Worm (Caenorhabditis elegans) whole organism, L4 larva: Measurements from ENCODE around the gene F16G10.1.
A peak's percentile ranks its signal among the peaks of the same experiment; 100 is the strongest.

Source experiments
- R02D3.7 ChIP-seq: fragments of 150-350 bp; sonication (generic microtip); optimal IDR thresholded peaks from 3 replicates; lab custom pipeline; 2014; ENCODE audit warnings: missing biosample characterization, missing genetic modification characterization
- Y5F2A.4 ChIP-seq: fragments of 200-800 bp; sonication (Bioruptor generic); optimal IDR thresholded peaks from 2 replicates; lab custom pipeline; 2018; ENCODE audit warnings: mild to moderate bottlenecking, missing genetic modification characterization, missing compliant biosample characterization
- ZK337.2 ChIP-seq: fragments of 200-800 bp; sonication (Bioruptor generic); IDR thresholded peaks from 2 replicates; pipeline ENCODE4 v1.3.6; 2022; ENCODE audit warnings: missing genetic modification reagents, missing genetic modification characterization, missing compliant biosample characterization
- aha-1 ChIP-seq: fragments of 150-350 bp; peaks from one replicate; lab custom pipeline; 2014; ENCODE audit warnings: missing biosample characterization, missing genetic modification characterization
- arid-1 ChIP-seq: fragments of 200-800 bp; sonication (Bioruptor generic); conservative IDR thresholded peaks from 2 replicates; pipeline ENCODE4 v1.3.6; 2022; ENCODE audit warnings: missing genetic modification reagents, missing genetic modification characterization, missing compliant biosample characterization
- ceh-28 ChIP-seq: fragments of 150-350 bp; optimal IDR thresholded peaks from 2 replicates; lab custom pipeline; 2014; ENCODE audit warnings: missing biosample characterization, missing genetic modification reagents, missing genetic modification characterization
- ceh-62 ChIP-seq: sonication (generic microtip); optimal IDR thresholded peaks from 2 replicates; lab custom pipeline; 2017; ENCODE audit warnings: missing biosample characterization, missing genetic modification characterization
- daf-16 ChIP-seq, 3 experiments: sonication (generic microtip); optimal IDR thresholded peaks; 2 replicates each; lab custom pipeline; 2016 to 2017; ENCODE audit warnings: missing genetic modification characterization in 3 of 3, missing genetic modification reagents in 3 of 3, mild to moderate bottlenecking in 2 of 3, missing compliant biosample characterization in 2 of 3, missing biosample characterization in 1 of 3, moderate library complexity in 1 of 3
- dve-1 ChIP-seq: sonication (generic microtip); optimal IDR thresholded peaks from 2 replicates; lab custom pipeline; 2017; ENCODE audit warnings: antibody characterized with exemption, mild to moderate bottlenecking, missing genetic modification characterization, missing compliant biosample characterization; ENCODE audit not compliant: insufficient read depth
- egl-27 ChIP-seq: sonication (generic microtip); optimal IDR thresholded peaks from 3 replicates; lab custom pipeline; 2017; ENCODE audit warnings: missing biosample characterization, missing genetic modification reagents, missing genetic modification characterization
- hlh-11 ChIP-seq: fragments of 200-800 bp; sonication (Bioruptor generic); optimal IDR thresholded peaks from 2 replicates; lab custom pipeline; 2018; ENCODE audit warnings: mild to moderate bottlenecking, missing genetic modification characterization, missing compliant biosample characterization
- hlh-30 ChIP-seq: sonication (generic microtip); optimal IDR thresholded peaks from 2 replicates; lab custom pipeline; 2017; ENCODE audit warnings: antibody characterized with exemption, mild to moderate bottlenecking, missing genetic modification characterization, missing compliant biosample characterization; ENCODE audit not compliant: insufficient read depth
- lim-7 ChIP-seq: fragments of 200-800 bp; sonication (Bioruptor generic); IDR thresholded peaks from 2 replicates; pipeline ENCODE4 v1.3.6; 2022; ENCODE audit warnings: missing genetic modification characterization, missing compliant biosample characterization
- lin-29 ChIP-seq: fragments of 200-800 bp; sonication (Bioruptor generic); IDR thresholded peaks from 2 replicates; pipeline ENCODE4 v1.3.6; 2022; ENCODE audit warnings: missing genetic modification reagents, missing genetic modification characterization, missing compliant biosample characterization
- lin-39 ChIP-seq: fragments of 150-350 bp; optimal IDR thresholded peaks from 2 replicates; lab custom pipeline; 2014; ENCODE audit warnings: missing biosample characterization, missing genetic modification reagents, missing genetic modification characterization
- lir-3 ChIP-seq: sonication (generic microtip); optimal IDR thresholded peaks from 2 replicates; lab custom pipeline; 2016; ENCODE audit warnings: mild to moderate bottlenecking, missing genetic modification characterization, missing compliant biosample characterization
- lsy-2 ChIP-seq, 2 experiments: fragments of 150-350 bp in 1 of 2; sonication (generic microtip) in 1 of 2; optimal IDR thresholded peaks; 2 replicates each; lab custom pipeline; 2014 to 2017; ENCODE audit warnings: missing biosample characterization in 2 of 2, missing genetic modification characterization in 2 of 2
- mdl-1 ChIP-seq, 2 experiments: fragments of 150-350 bp in 1 of 2; sonication (generic microtip) in 1 of 2; optimal IDR thresholded peaks; 2 replicates each; lab custom pipeline; 2014 to 2017; ENCODE audit warnings: missing biosample characterization in 2 of 2, missing genetic modification characterization in 2 of 2
- mxl-3 ChIP-seq: fragments of 200-800 bp; sonication (Bioruptor generic); optimal IDR thresholded peaks from 2 replicates; lab custom pipeline; 2018; ENCODE audit warnings: mild to moderate bottlenecking, missing genetic modification characterization, missing compliant biosample characterization
- nhr-11 ChIP-seq: fragments of 150-350 bp; optimal IDR thresholded peaks from 2 replicates; lab custom pipeline; 2014; ENCODE audit warnings: missing biosample characterization, missing genetic modification characterization
- nhr-237 ChIP-seq: sonication (generic microtip); optimal IDR thresholded peaks from 2 replicates; lab custom pipeline; 2017; ENCODE audit warnings: missing biosample characterization, missing genetic modification characterization
- nhr-28 ChIP-seq: fragments of 150-350 bp; optimal IDR thresholded peaks from 2 replicates; lab custom pipeline; 2014; ENCODE audit warnings: missing biosample characterization, missing genetic modification characterization
- nhr-41 ChIP-seq: fragments of 200-800 bp; sonication (Bioruptor generic); IDR thresholded peaks from 2 replicates; pipeline ENCODE4 v1.3.6; 2022; ENCODE audit warnings: missing genetic modification reagents, missing genetic modification characterization, missing compliant biosample characterization
- nhr-42 ChIP-seq: fragments of 200-800 bp; sonication (Bioruptor generic); IDR thresholded peaks from 2 replicates; pipeline ENCODE4 v1.3.6; 2022; ENCODE audit warnings: missing genetic modification characterization, missing compliant biosample characterization
- php-3 ChIP-seq: fragments of 200-800 bp; sonication (Bioruptor generic); IDR thresholded peaks from 2 replicates; pipeline ENCODE4 v1.3.6; 2022; ENCODE audit warnings: missing genetic modification reagents, missing genetic modification characterization, missing compliant biosample characterization
- pqm-1 ChIP-seq: sonication (generic microtip); optimal IDR thresholded peaks from 2 replicates; lab custom pipeline; 2017; ENCODE audit warnings: missing biosample characterization, missing genetic modification characterization
- saeg-2 ChIP-seq: fragments of 200-800 bp; sonication (Bioruptor generic); IDR thresholded peaks from 2 replicates; pipeline ENCODE4 v1.3.6; 2022; ENCODE audit warnings: missing genetic modification reagents, missing genetic modification characterization, missing compliant biosample characterization
- set-16 ChIP-seq: fragments of 200-800 bp; sonication (Bioruptor generic); IDR thresholded peaks from 2 replicates; pipeline ENCODE4 v1.3.6; 2022; ENCODE audit warnings: missing genetic modification reagents, missing genetic modification characterization, missing compliant biosample characterization
- tag-97 ChIP-seq: fragments of 200-800 bp; sonication (Bioruptor generic); IDR thresholded peaks from 2 replicates; pipeline ENCODE4 v1.3.6; 2022; ENCODE audit warnings: missing genetic modification characterization, missing compliant biosample characterization
- unc-62 ChIP-seq, 3 experiments: fragments of 150-350 bp in 1 of 3; sonication (generic microtip); optimal IDR thresholded peaks in 2 of 3; peaks in 1 of 3; 1 replicate in 1 of 3; 2 replicates in 2 of 3; lab custom pipeline; 2014 to 2017; ENCODE audit warnings: missing biosample characterization in 3 of 3, missing genetic modification characterization in 3 of 3, missing genetic modification reagents in 3 of 3, missing genotype in 1 of 3
- zip-11 ChIP-seq: fragments of 200-800 bp; sonication (Bioruptor generic); IDR thresholded peaks from 2 replicates; pipeline ENCODE4 v1.3.6; 2022; ENCODE audit warnings: missing genetic modification characterization, missing compliant biosample characterization

F16G10.1 gene

ce11 chrII:2421905-2422304 lies 17.8 kb downstream of the F16G10.1 start, which contains the start of gene F42G2.2:
TSS of gene F42G2.2 (plus strand) at chrII:2422205.
- TF ChIP-seq egl-27 (tag; lab: Kevin White, UChicago) (no peak), hlh-30 (tag; lab: Kevin White, UChicago) (no peak), nhr-41 (no peak), arid-1 (no peak), ZK337.2 (GFP tag; lab: Robert Waterston, UW) (no peak), lin-39 (tag; lab: Kevin White, UChicago) (no peak), saeg-2 (no peak), nhr-237 (no peak), hlh-11 (tag; lab: Kevin White, UChicago) (no peak), lsy-2 (tag; optimal IDR thresholded peaks at IDR 0.05; lab: Kevin White, UChicago) (no peak), ceh-28 (tag; lab: Kevin White, UChicago) (no peak), lim-7 (GFP tag; lab: Robert Waterston, UW) (no peak), lin-29 (GFP tag; lab: Robert Waterston, UW) (no peak), nhr-42 (GFP tag; lab: Robert Waterston, UW) (no peak)

- no peak for TF ChIP-seq daf-16 (GFP tag; optimal IDR thresholded peaks at IDR 0.05; lab: Kevin White, UChicago)
- TF ChIP-seq daf-16 (tag; optimal IDR thresholded peaks at IDR 0.05; lab: Kevin White, UChicago): peak; percentile 80
- TF ChIP-seq unc-62 (GFP tag; optimal IDR thresholded peaks at IDR 0.05 in 1 of 2; lab: Kevin White, UChicago): peak in 1 of 2 experiments; percentile 57
- no peak for TF ChIP-seq unc-62 (tag; optimal IDR thresholded peaks at IDR 0.05; lab: Kevin White, UChicago)
- no peak for TF ChIP-seq nhr-28 (tag; lab: Kevin White, UChicago)
- TF ChIP-seq R02D3.7 (tag; lab: Kevin White, UChicago): no peak
- TF ChIP-seq aha-1 (tag; lab: Kevin White, UChicago): no peak
These were observed 18.3 kb downstream of the F16G10.1 start for ce11 chrII:2422427-2422826.

- no peak for TF ChIP-seq php-3
- no peak for TF ChIP-seq dve-1 (tag; lab: Kevin White, UChicago)
- no peak for TF ChIP-seq nhr-42 (GFP tag; lab: Robert Waterston, UW)
- no peak for TF ChIP-seq set-16 (GFP tag; lab: Robert Waterston, UW)
- no peak for TF ChIP-seq lsy-2 (tag; optimal IDR thresholded peaks at IDR 0.05; lab: Kevin White, UChicago)
- no peak for TF ChIP-seq zip-11 (GFP tag; lab: Robert Waterston, UW)
- no peak for TF ChIP-seq Y5F2A.4 (GFP tag; lab: Kevin White, UChicago)
- no peak for TF ChIP-seq mdl-1 (tag; optimal IDR thresholded peaks at IDR 0.05; lab: Kevin White, UChicago)
These were observed 27.9 kb downstream of the F16G10.1 start, which contains the start of gene ceh-86 for ce11 chrII:2431972-2432371. TSS of gene ceh-86 (minus strand) at chrII:2432072.

- TF ChIP-seq mxl-3 (GFP tag; lab: Kevin White, UChicago): peak; percentile 9
- no peak for TF ChIP-seq lir-3 (tag; lab: Kevin White, UChicago)
- no peak for TF ChIP-seq ceh-62 (tag; lab: Kevin White, UChicago)
- TF ChIP-seq, all 104 proteins: peak for 1
These were observed 31.5 kb downstream of the F16G10.1 start for ce11 chrII:2435566-2435965.

- TF ChIP-seq lin-39 (tag; lab: Kevin White, UChicago): no peak
- peak in 1 of 2 experiments; percentile 37 for TF ChIP-seq unc-62 (GFP tag; optimal IDR thresholded peaks at IDR 0.05 in 1 of 2; lab: Kevin White, UChicago)
- no peak for TF ChIP-seq unc-62 (tag; optimal IDR thresholded peaks at IDR 0.05; lab: Kevin White, UChicago)
- no peak for TF ChIP-seq tag-97 (GFP tag; lab: Robert Waterston, UW)
These were observed 32.7 kb downstream of the F16G10.1 start for ce11 chrII:2436757-2437156.

- TF ChIP-seq daf-16 (GFP tag; optimal IDR thresholded peaks at IDR 0.05; lab: Kevin White, UChicago): no peak
- peak; percentile 2 for TF ChIP-seq daf-16 (tag; optimal IDR thresholded peaks at IDR 0.05; lab: Kevin White, UChicago)
- peak; percentile 71 for TF ChIP-seq pqm-1 (tag; lab: Kevin White, UChicago)
- TF ChIP-seq nhr-11 (tag; lab: Kevin White, UChicago): no peak
These were observed 34.1 kb downstream of the F16G10.1 start for ce11 chrII:2438180-2438579.
